Fruit fly (Drosophila melanogaster): ENCODE data around the gene CG34345.

- peak; percentile 73 for TF ChIP-seq CG31627 (GFP tag; optimal IDR thresholded peaks at IDR 0.05)
- TF ChIP-seq dac (GFP tag; optimal IDR thresholded peaks at IDR 0.05) = peak; percentile 43
Measured at dm6 chr2L:6601018-6601505, 21.9 kb upstream of the CG34345 start, which contains the start of gene Dpp10.
